Worm (Caenorhabditis elegans): ENCODE data around the gene C04F6.9.
A peak's percentile ranks its signal among the peaks of the same experiment; 100 is the strongest.

C04F6.9 gene

ce11 chrX:3371264-3371663, 30.5 kb upstream of the C04F6.9 start (continued):
- no peak for TF ChIP-seq nhr-2 (tag; optimal IDR thresholded peaks at IDR 0.05)
- TF ChIP-seq flh-1 (GFP tag; optimal IDR thresholded peaks at IDR 0.05), result peak; percentile 71
- peak; percentile 29 for TF ChIP-seq lsy-2 (tag; optimal IDR thresholded peaks at IDR 0.05)
- peak; percentile 95 for TF ChIP-seq sptf-1 (tag; optimal IDR thresholded peaks at IDR 0.05)
- TF ChIP-seq nhr-76 (tag; optimal IDR thresholded peaks at IDR 0.05), result no peak
- TF ChIP-seq ztf-11 (tag; optimal IDR thresholded peaks at IDR 0.05), result peak; percentile 35

ce11 chrX:3374642-3375041, 27.2 kb upstream of the C04F6.9 start, which contains the start of gene clc-3:
TSS of gene clc-3 (minus strand) at chrX:3374742.
- no peak for TF ChIP-seq sem-2 (GFP tag; optimal IDR thresholded peaks at IDR 0.05)
- no peak for TF ChIP-seq ham-2 (GFP tag; optimal IDR thresholded peaks at IDR 0.05)
- no peak for TF ChIP-seq zip-8 (tag; optimal IDR thresholded peaks at IDR 0.05)
- no peak for TF ChIP-seq M03D4.4 (tag; optimal IDR thresholded peaks at IDR 0.05)
- no peak for TF ChIP-seq lsy-2 (tag; optimal IDR thresholded peaks at IDR 0.05)
- no peak for TF ChIP-seq flh-1 (GFP tag; optimal IDR thresholded peaks at IDR 0.05)
- peak; percentile 18 for TF ChIP-seq ces-1 (GFP tag; optimal IDR thresholded peaks at IDR 0.05)

- TF ChIP-seq drap-1 (GFP tag; optimal IDR thresholded peaks at IDR 0.05), result no peak
- no peak for TF ChIP-seq ztf-11 (tag; optimal IDR thresholded peaks at IDR 0.05)
- no peak for TF ChIP-seq elt-1 (tag; optimal IDR thresholded peaks at IDR 0.05; ENCODE audit: borderline replicate concordance, insufficient read depth)
- TF ChIP-seq ceh-43 (GFP tag; optimal IDR thresholded peaks at IDR 0.05), result no peak
- no peak for TF ChIP-seq tbx-8 (GFP tag; optimal IDR thresholded peaks at IDR 0.05)
- TF ChIP-seq lin-32 (GFP tag; optimal IDR thresholded peaks at IDR 0.05), result no peak
- TF ChIP-seq blmp-1 (tag; optimal IDR thresholded peaks at IDR 0.05), result no peak
- no peak for TF ChIP-seq mep-1 (tag; optimal IDR thresholded peaks at IDR 0.05)
- no peak for TF ChIP-seq ceh-83 (GFP tag; optimal IDR thresholded peaks at IDR 0.05)
- no peak for TF ChIP-seq lin-13 (tag; optimal IDR thresholded peaks at IDR 0.05)
- no peak for TF ChIP-seq ham-2 (GFP tag; optimal IDR thresholded peaks at IDR 0.05)
- TF ChIP-seq elt-3 (tag; optimal IDR thresholded peaks at IDR 0.05), result no peak
- TF ChIP-seq sem-2 (GFP tag; optimal IDR thresholded peaks at IDR 0.05), result no peak
- no peak for TF ChIP-seq mls-2 (tag; optimal IDR thresholded peaks at IDR 0.05)
- no peak for TF ChIP-seq zip-8 (tag; optimal IDR thresholded peaks at IDR 0.05)
These were observed 26.5 kb upstream of the C04F6.9 start for ce11 chrX:3375320-3375719.

ce11 chrX:3379114-3379513, 22.7 kb upstream of the C04F6.9 start, which contains the start of gene sorf-1:
TSS of gene sorf-1 (minus strand) at chrX:3379248.
- no peak for TF ChIP-seq ham-2 (GFP tag; optimal IDR thresholded peaks at IDR 0.05)
- TF ChIP-seq ces-1 (GFP tag; optimal IDR thresholded peaks at IDR 0.05), result no peak
- TF ChIP-seq zip-8 (tag; optimal IDR thresholded peaks at IDR 0.05), result no peak
- no peak for TF ChIP-seq elt-3 (tag; optimal IDR thresholded peaks at IDR 0.05)
- TF ChIP-seq mep-1 (tag; optimal IDR thresholded peaks at IDR 0.05), result peak; percentile 13
- no peak for TF ChIP-seq lsy-2 (tag; optimal IDR thresholded peaks at IDR 0.05)
- no peak for TF ChIP-seq ceh-83 (GFP tag; optimal IDR thresholded peaks at IDR 0.05)
- no peak for TF ChIP-seq unc-120 (tag; optimal IDR thresholded peaks at IDR 0.05; ENCODE audit: poor library complexity, severe bottlenecking)
- TF ChIP-seq unc-39 (tag; optimal IDR thresholded peaks at IDR 0.05), result no peak
- no peak for TF ChIP-seq nhr-237 (tag; optimal IDR thresholded peaks at IDR 0.05)
- peak; percentile 13 for TF ChIP-seq pha-4 (tag; optimal IDR thresholded peaks at IDR 0.05)
- TF ChIP-seq bed-3 (GFP tag; optimal IDR thresholded peaks at IDR 0.05), result no peak
- no peak for TF ChIP-seq unc-62 (GFP tag; optimal IDR thresholded peaks at IDR 0.05)

ce11 chrX:3380167-3380566, 21.6 kb upstream of the C04F6.9 start, which contains the start of gene ZK563.7:
TSS of gene ZK563.7 (plus strand) at chrX:3380467.
- TF ChIP-seq sptf-1 (tag; optimal IDR thresholded peaks at IDR 0.05) (no peak), ceh-43 (GFP tag; optimal IDR thresholded peaks at IDR 0.05) (no peak), nhr-12 (tag; optimal IDR thresholded peaks at IDR 0.05) (no peak), nhr-2 (tag; optimal IDR thresholded peaks at IDR 0.05) (no peak), mab-5 (tag; optimal IDR thresholded peaks at IDR 0.05) (no peak), unc-62 (GFP tag; optimal IDR thresholded peaks at IDR 0.05) (no peak), mep-1 (tag; optimal IDR thresholded peaks at IDR 0.05) (no peak)

ce11 chrX:3385362-3385761, 16.4 kb upstream of the C04F6.9 start, which contains the start of gene acp-1:
TSS of gene acp-1 (minus strand) at chrX:3385462.
- TF ChIP-seq M03D4.4 (tag; optimal IDR thresholded peaks at IDR 0.05) (no peak), tbx-8 (GFP tag; optimal IDR thresholded peaks at IDR 0.05) (no peak), ceh-39 (tag; optimal IDR thresholded peaks at IDR 0.05) (no peak), elt-3 (tag; optimal IDR thresholded peaks at IDR 0.05) (no peak), nhr-28 (tag; optimal IDR thresholded peaks at IDR 0.05) (no peak), mab-5 (tag; optimal IDR thresholded peaks at IDR 0.05) (no peak), blmp-1 (tag; optimal IDR thresholded peaks at IDR 0.05) (no peak), ztf-11 (tag; optimal IDR thresholded peaks at IDR 0.05) (no peak), mls-2 (tag; optimal IDR thresholded peaks at IDR 0.05) (no peak), bed-3 (GFP tag; optimal IDR thresholded peaks at IDR 0.05) (no peak), nhr-2 (tag; optimal IDR thresholded peaks at IDR 0.05) (no peak), flh-1 (GFP tag; optimal IDR thresholded peaks at IDR 0.05) (no peak), ceh-43 (GFP tag; optimal IDR thresholded peaks at IDR 0.05) (no peak), sptf-1 (tag; optimal IDR thresholded peaks at IDR 0.05) (no peak)
